Worm (Caenorhabditis elegans) whole organism, L3 larva: ENCODE measurements around the gene cbp-3.
A peak's percentile ranks its signal among the peaks of the same experiment; 100 is the strongest.

Source experiments
- ZK546.5 ChIP-seq: sonication (generic microtip); optimal IDR thresholded peaks from 2 replicates; lab custom pipeline; 2017; ENCODE audit warnings: missing biosample characterization, missing genetic modification characterization
- ama-1 ChIP-seq: fragments of 150-350 bp; optimal IDR thresholded peaks from 2 replicates; lab custom pipeline; 2018
- ceh-9 ChIP-seq: sonication (generic microtip); optimal IDR thresholded peaks from 2 replicates; lab custom pipeline; 2018; ENCODE audit warnings: missing biosample characterization, missing genetic modification characterization
- egl-27 ChIP-seq: sonication (generic microtip); optimal IDR thresholded peaks from 4 replicates; lab custom pipeline; 2017; ENCODE audit warnings: missing biosample characterization, missing genetic modification reagents, missing genetic modification characterization
- elt-1 ChIP-seq: fragments of 150-350 bp; optimal IDR thresholded peaks from 2 replicates; lab custom pipeline; 2014; ENCODE audit warnings: missing biosample characterization, missing genetic modification characterization
- elt-2 ChIP-seq: sonication (generic microtip); optimal IDR thresholded peaks from 2 replicates; lab custom pipeline; 2016; ENCODE audit warnings: missing genetic modification reagents, mild to moderate bottlenecking, missing genetic modification characterization, missing compliant biosample characterization
- elt-3 ChIP-seq, 3 experiments: fragments of 150-350 bp in 1 of 3; sonication (generic microtip) in 2 of 3; optimal IDR thresholded peaks; 2 replicates in 2 of 3; 4 replicates in 1 of 3; lab custom pipeline; 2014 to 2017; ENCODE audit warnings: missing biosample characterization in 3 of 3, missing genetic modification characterization in 3 of 3
- fkh-10 ChIP-seq: sonication (generic microtip); optimal IDR thresholded peaks from 2 replicates; lab custom pipeline; 2017; ENCODE audit warnings: missing biosample characterization, missing genetic modification reagents, missing genetic modification characterization
- fkh-2 ChIP-seq: fragments of 150-350 bp; optimal IDR thresholded peaks from 2 replicates; lab custom pipeline; 2014; ENCODE audit warnings: missing biosample characterization, missing genetic modification reagents, missing genetic modification characterization
- lin-15B ChIP-seq: fragments of 150-350 bp; optimal IDR thresholded peaks from 2 replicates; lab custom pipeline; 2014; ENCODE audit warnings: missing biosample characterization, missing genetic modification characterization
- nfya-1 ChIP-seq: sonication (generic microtip); optimal IDR thresholded peaks from 2 replicates; lab custom pipeline; 2017; ENCODE audit warnings: missing genetic modification characterization, mild to moderate bottlenecking, missing compliant biosample characterization, antibody characterized with exemption, moderate library complexity; ENCODE audit not compliant: insufficient read depth
- nhr-237 ChIP-seq: fragments of 150-350 bp; optimal IDR thresholded peaks from 2 replicates; lab custom pipeline; 2014; ENCODE audit warnings: missing biosample characterization, missing genetic modification characterization
- nhr-25 ChIP-seq: sonication (generic microtip); optimal IDR thresholded peaks from 2 replicates; lab custom pipeline; 2017; ENCODE audit warnings: missing biosample characterization, missing genetic modification characterization
- nhr-67 ChIP-seq: fragments of 150-350 bp; optimal IDR thresholded peaks from 2 replicates; lab custom pipeline; 2014; ENCODE audit warnings: missing biosample characterization, missing genetic modification characterization
- nhr-77 ChIP-seq: fragments of 150-350 bp; optimal IDR thresholded peaks from 2 replicates; lab custom pipeline; 2014; ENCODE audit warnings: missing biosample characterization, missing genetic modification characterization
- skn-1 ChIP-seq: fragments of 150-350 bp; optimal IDR thresholded peaks from 2 replicates; lab custom pipeline; 2014; ENCODE audit warnings: missing biosample characterization, missing genetic modification characterization
- tbx-2 ChIP-seq: sonication (generic microtip); optimal IDR thresholded peaks from 2 replicates; lab custom pipeline; 2016; ENCODE audit warnings: mild to moderate bottlenecking, missing genetic modification characterization, missing compliant biosample characterization
- ztf-11 ChIP-seq: fragments of 150-350 bp; optimal IDR thresholded peaks from 2 replicates; lab custom pipeline; 2014; ENCODE audit warnings: missing biosample characterization, missing genetic modification characterization

Gene cbp-3

DNA sequence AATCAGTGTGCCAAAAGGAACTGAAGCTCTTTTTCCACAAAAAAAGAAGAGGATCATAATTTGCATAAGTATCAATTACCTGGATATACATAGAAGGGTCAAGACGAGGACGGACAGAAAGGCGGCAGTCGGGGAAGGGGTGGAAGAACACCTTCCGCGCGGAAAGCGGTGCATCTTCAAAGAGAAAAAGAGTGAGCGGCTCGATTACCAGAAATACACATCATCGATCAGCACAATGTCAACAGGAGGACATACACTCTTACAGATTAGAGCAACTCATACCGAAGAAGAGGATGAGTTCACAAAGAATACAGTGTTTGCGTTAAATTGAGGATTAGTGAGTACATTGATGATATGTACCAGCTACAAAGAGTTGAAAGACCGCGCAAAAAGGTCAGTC, 55.6 kb downstream of the cbp-3 start:
- no peak for TF ChIP-seq nhr-237
- no peak for TF ChIP-seq nhr-77 (tag; lab: Kevin White, UChicago)

ce11 chrIII:9972192-9972811, 58.5 kb downstream of the cbp-3 start:
- TF ChIP-seq ceh-9 (tag; lab: Kevin White, UChicago) (no peak), fkh-10 (GFP tag; lab: Kevin White, UChicago) (peak; percentile 59), fkh-2 (tag; lab: Kevin White, UChicago) (no peak), egl-27 (tag; lab: Kevin White, UChicago) (no peak), ZK546.5 (tag; lab: Kevin White, UChicago) (no peak), nhr-67 (tag; lab: Kevin White, UChicago) (no peak)

ce11 chrIII:9973765-9974164, 60.0 kb downstream of the cbp-3 start, which contains the start of gene R10E12.2:
TSS of gene R10E12.2 (minus strand) at chrIII:9973865.
- TF ChIP-seq elt-2 (tag; lab: Kevin White, UChicago) (no peak), nfya-1 (tag; lab: Kevin White, UChicago) (no peak), fkh-2 (tag; lab: Kevin White, UChicago) (no peak), tbx-2 (tag; lab: Kevin White, UChicago) (no peak), nhr-25 (tag; lab: Kevin White, UChicago) (no peak), nhr-67 (tag; lab: Kevin White, UChicago) (no peak), lin-15B (tag; lab: Kevin White, UChicago) (no peak), ama-1 (lab: Kevin White, UChicago) (no peak), egl-27 (tag; lab: Kevin White, UChicago) (no peak), ztf-11 (tag; lab: Kevin White, UChicago) (no peak), skn-1 (no peak), elt-3 (tag; optimal IDR thresholded peaks at IDR 0.05; lab: Kevin White, UChicago) (no peak), elt-1 (tag; lab: Kevin White, UChicago) (no peak)
